Worm (Caenorhabditis elegans) whole organism, dauer: ENCODE results near the gene spe-10.

Source experiments
- unc-62 ChIP-seq: sonication (generic microtip); optimal IDR thresholded peaks from 2 replicates; lab custom pipeline; 2017; ENCODE audit warnings: missing biosample characterization, missing genetic modification reagents, missing genetic modification characterization

spe-10 gene

DNA sequence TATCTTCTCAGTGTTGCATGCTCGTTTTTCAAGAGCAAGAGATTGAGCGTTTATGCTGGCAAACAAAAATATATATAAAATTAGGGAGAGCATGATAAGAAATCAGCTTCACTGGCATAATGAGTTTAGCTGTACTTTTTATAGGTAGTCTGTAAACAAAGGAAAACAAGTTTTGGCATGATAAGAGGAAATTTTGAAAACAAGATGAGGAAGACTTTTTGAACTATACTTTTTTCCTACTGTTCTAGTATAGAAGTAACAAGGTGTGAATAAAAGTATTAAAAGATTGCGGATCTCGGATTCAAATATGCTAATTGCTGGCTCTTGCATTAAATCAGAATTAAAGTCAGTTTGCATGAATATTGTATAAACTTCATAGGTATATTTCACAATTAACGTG, 34.9 kb downstream of the spe-10 start, which contains the start of gene F15H10.5:
F15H10.5 (minus strand) TSS at position 101 of the 400 bp plus-strand sequence.
- no peak for TF ChIP-seq unc-62 (GFP tag; lab: Kevin White, UChicago)

DNA sequence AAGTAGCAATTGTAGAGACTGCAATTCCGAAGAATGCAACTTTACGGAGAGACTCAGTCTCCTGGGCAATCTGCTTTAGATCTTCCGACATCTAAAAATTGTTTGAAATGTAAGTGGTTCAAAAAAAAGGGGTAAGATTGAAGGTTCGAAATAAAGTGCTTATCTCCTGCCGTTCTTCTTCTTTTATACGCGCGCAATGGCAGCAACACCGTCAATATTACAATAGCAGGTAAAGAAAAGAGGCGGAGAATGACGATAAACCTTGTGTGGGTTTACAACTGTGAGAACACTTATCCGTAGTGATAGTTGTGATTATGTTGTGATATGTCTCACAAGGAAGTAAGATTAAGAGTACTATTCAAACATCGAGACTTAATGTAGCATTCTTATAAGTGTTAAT, 37.8 kb downstream of the spe-10 start, which contains the start of gene col-13:
col-13 (minus strand) TSS at position 101 of the 400 bp plus-strand sequence.
- no peak for TF ChIP-seq unc-62 (GFP tag; lab: Kevin White, UChicago)

DNA sequence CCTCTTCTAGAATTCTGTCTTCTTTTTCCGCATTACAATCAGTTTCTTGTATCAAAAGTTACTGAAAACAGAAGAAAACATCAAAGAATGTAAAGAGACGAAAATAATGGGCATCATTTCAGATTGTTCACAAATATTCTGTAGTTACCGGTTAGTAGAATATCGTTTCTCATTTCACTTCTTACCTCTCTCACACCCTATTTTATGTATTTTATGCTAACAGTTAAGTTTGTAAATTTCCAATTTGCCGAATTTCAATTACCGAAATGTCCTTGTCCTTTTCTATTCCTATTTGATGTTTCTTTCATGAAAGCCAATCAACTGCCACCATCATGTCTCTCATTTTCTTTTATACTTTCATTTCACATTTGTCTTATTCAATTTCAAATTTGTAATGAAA, 39.5 kb downstream of the spe-10 start:
- TF ChIP-seq unc-62 (GFP tag; lab: Kevin White, UChicago) = no peak

DNA sequence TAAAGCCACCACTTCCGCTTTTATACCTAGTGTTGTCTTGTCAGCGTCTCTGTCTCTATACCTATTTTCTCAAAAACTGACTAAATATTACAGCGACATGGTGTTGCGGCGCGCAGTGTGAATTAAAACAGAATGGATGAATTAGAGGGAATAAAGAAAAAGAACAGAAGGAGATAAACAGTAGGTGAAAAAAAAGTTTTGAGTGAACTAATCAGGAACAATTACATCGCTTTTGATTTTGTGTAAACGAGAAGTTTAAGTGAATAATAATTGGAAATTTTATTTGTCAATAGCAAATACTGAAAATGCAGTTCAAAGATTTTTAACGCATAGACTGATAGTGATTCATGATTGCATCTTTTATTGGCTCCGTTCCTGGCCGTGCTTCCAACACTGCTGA, 41.0 kb downstream of the spe-10 start, which contains the start of gene col-12:
col-12 (minus strand) TSS at position 101 of the 400 bp plus-strand sequence.
- no peak for TF ChIP-seq unc-62 (GFP tag; lab: Kevin White, UChicago)

DNA sequence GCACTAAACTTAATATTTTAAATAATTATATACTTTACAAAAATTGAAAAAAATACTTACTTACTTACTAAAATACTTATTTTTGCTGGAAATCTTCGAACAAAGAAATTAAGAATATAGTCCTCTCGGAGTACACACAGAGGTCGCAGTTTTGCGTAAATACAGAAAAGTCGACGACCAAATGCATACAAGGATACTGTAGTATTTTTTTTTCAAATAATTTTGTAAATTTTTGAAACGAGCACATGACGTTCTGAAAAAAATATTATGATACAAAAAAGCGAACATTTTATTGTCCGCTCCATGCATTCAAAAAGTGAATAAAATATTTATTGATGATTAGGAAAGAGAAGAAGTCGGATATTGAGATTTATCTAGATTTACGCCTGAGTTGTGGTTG, 42.2 kb downstream of the spe-10 start, which contains the start of gene apc-10:
apc-10 (minus strand) TSS at position 101 of the 400 bp plus-strand sequence.
- no peak for TF ChIP-seq unc-62 (GFP tag; lab: Kevin White, UChicago)

DNA sequence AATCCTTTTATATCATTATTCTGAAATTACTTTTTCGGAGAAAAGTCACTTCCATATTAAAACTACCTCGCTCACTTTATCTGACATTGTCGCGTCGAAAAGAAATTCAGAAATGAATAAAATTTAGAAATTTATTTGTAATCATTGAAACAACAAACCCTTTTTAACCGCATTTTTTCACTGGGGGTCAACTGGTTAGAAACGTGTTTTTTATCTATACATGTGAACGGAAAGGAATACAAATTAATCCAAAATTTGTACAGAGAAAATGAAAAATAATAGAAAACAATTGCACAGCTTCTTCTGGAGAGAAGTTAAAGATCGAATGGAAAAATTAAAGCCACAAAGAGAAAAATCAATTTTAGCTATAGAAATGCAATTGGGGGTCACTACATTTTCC, 44.6 kb downstream of the spe-10 start, which contains the start of gene tag-314:
tag-314 (minus strand) TSS at position 101 of the 400 bp plus-strand sequence.
- no peak for TF ChIP-seq unc-62 (GFP tag; lab: Kevin White, UChicago)

DNA sequence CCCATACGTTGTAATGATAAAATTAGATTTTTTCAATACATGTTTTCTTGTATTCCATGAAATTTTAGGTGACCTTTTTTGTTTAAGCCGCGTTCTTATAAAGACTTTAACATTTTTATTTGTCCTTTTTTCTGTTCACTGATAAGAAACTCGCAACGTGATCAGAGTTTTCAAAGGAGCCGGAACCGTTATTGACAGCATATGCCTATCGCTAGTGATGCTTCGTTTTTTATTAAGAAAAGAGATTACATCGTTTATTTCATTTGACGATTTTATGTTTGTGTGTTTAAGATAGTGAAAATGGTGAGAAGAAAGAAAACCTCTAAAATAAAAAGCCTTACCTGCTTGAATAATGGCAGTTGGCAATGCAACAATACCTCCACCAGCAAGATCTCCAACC, 48.6 kb downstream of the spe-10 start:
- TF ChIP-seq unc-62 (GFP tag; lab: Kevin White, UChicago) = no peak

DNA sequence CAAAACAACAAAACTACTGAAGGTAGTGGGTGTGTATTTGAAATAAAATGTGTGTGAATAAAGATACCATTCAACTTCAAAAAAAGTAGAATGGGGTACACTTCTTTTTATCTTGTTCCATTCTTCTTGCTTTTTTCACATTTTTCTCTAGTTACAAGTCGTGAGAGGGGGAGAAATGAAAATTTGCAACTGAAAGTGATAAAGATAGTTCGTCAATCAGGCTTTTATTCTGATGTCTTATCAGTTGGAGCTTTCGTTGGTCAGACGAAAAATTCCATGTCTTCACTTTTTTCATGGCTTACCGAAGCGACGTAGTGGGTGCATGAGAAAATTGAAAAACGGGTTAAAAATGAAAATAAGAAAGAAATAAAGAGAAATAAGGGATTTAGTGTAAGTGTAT, 49.7 kb downstream of the spe-10 start, which contains the start of gene Y32F6A.4:
Y32F6A.4 (minus strand) TSS at position 347 of the 400 bp plus-strand sequence.
- TF ChIP-seq unc-62 (GFP tag; lab: Kevin White, UChicago) = no peak

DNA sequence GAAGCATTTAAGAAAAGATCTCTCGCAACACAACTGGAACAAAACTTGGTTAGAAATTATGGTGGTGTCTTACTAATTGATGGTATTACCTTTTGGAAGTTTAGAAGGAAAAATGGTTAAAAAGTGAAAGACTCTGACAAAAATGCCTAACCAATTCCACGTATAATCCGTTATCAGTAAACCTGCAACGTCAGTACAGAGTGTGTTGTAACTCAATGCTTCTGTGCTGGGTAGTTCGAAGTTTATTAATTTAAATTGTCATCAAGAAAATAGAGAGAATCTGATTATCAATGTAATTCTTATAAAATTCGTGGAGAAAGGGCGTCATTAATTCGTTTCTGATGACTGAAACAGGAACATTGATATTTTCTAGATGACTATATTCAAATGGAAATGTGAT, 51.1 kb downstream of the spe-10 start:
- TF ChIP-seq unc-62 (GFP tag; lab: Kevin White, UChicago) = no peak
